Fruit fly (Drosophila melanogaster): Measurements from ENCODE around the gene CG7443.

The CG7443 gene

DNA sequence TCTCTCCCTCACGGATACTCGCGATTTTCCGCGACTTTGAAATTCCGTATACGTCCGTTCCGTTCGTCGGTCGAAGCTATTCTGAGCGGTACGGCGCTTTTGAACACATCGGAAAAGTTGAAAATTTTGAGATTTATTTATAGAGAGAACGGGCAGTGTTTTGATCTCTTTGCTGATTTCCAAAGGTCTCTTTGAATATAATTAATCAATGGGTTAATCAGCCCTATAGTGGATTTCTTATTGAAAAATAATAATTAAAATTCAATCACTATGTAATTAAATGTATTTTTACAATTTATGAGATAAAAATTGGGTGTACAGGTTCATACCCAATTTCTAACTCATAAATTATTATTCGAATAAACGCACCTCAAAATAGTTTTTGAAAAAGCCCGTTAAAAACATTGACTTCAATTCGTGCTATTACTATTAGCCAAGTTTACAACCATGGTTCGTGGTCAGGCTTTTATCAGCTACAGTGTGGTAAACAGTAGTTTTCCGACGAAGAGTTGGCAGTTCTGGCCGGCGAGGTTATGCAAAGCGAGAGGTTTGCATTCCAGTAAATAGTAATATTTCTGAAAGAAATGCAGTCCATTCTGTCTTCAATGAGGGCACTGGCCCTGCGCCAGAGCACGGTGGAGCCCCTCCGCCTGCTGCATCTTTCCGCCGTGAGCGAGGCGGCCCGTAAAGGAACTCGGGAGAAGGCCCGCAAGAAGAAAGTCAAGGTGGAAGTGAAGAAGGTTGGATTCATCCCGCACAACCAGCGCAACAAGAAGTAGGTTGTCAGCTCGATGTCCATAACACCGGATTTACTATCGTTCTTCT is 23.0 kb upstream of the CG7443 start, which contains the start of the genes CG9626 and mRpL1 (continued):
- TF ChIP-seq CG8290 (GFP tag; optimal IDR thresholded peaks at IDR 0.05) (peak; percentile 2), CG8290 (tag; optimal IDR thresholded peaks at IDR 0.05) (peak in 1 of 2 experiments; percentile 79), CG15514 (GFP tag; optimal IDR thresholded peaks at IDR 0.05) (peak; percentile 87), Mad (GFP tag; optimal IDR thresholded peaks at IDR 0.05) (peak; percentile 15), CG2199 (GFP tag; IDR thresholded peaks at IDR 0.05) (peak; percentile 51; the same call in 1 of the 3 replicates), Fer2 (tag; optimal IDR thresholded peaks at IDR 0.05) (no peak), CG3847 (GFP tag; IDR thresholded peaks at IDR 0.05) (peak; percentile 43), lmd (GFP tag; IDR thresholded peaks at IDR 0.05) (0 out of 2 replicates have a peak, but pooled peaks have one; percentile 12), sens (GFP tag) (peak; percentile 68), Sry-δ (GFP tag; optimal IDR thresholded peaks at IDR 0.05) (peak; percentile 69), chif (GFP tag; optimal IDR thresholded peaks at IDR 0.05) (peak in 1 of 2 experiments; percentile 29), CG14710 (tag; optimal IDR thresholded peaks at IDR 0.05) (peak; percentile 76), btn (GFP tag; optimal IDR thresholded peaks at IDR 0.05) (no peak), Xbp1 (GFP tag; optimal IDR thresholded peaks at IDR 0.05) (peak; percentile 20), CG8281 (tag; optimal IDR thresholded peaks at IDR 0.05) (peak; percentile 75)

DNA sequence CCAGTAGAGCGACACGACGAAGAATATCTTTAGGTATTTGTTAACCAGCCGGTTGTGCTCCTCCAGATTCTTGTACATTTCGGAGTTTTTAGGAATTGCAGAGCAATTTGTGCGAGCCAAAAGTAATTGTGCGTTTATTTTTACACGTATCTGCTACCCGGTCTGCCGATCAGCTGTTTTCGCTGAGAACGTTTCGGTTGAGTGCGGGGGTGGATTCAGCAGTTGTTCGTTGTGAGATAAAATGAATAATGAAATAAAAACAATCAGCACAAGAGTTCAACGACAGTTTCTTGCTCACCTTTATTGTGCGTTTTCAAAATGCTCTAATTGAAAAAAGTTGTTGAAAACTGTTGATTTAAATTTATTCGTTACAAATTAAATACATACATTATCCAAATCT is 20.3 kb upstream of the CG7443 start, which contains the start of gene nac:
TSS of gene nac (minus strand) at position 176 of the 400 bp plus-strand sequence.
- TF ChIP-seq CG17385 (GFP tag; optimal IDR thresholded peaks at IDR 0.05) (peak; percentile 12), CG8290 (GFP tag; optimal IDR thresholded peaks at IDR 0.05) (no peak), CG8290 (tag; optimal IDR thresholded peaks at IDR 0.05) (peak in 1 of 2 experiments; percentile 62), CG12391 (tag; optimal IDR thresholded peaks at IDR 0.05) (peak; percentile 17), gt (GFP tag; IDR thresholded peaks at IDR 0.05) (no peak), CG7987 (GFP tag; optimal IDR thresholded peaks at IDR 0.05) (peak; percentile 12), Fer3 (tag; optimal IDR thresholded peaks at IDR 0.05) (peak; percentile 3), Sox100B (GFP tag; optimal IDR thresholded peaks at IDR 0.05) (no peak), gce (GFP tag; IDR thresholded peaks at IDR 0.05) (no peak), CG8089 (GFP tag; optimal IDR thresholded peaks at IDR 0.05) (no peak), CG34422 (GFP tag; IDR thresholded peaks at IDR 0.05) (peak; percentile 61; the same call in 2 of the 3 replicates), CG14050 (GFP tag; IDR thresholded peaks at IDR 0.05) (no peak), Side (GFP tag; optimal IDR thresholded peaks at IDR 0.05) (no peak), slbo (GFP tag; IDR thresholded peaks at IDR 0.05) (peak; percentile 46; the same call in 1 of the 2 replicates), Antp (GFP tag; optimal IDR thresholded peaks at IDR 0.05) (no peak), Med (GFP tag) (peak; percentile 79), nau (GFP tag; optimal IDR thresholded peaks at IDR 0.05) (no peak), nom (GFP tag; optimal IDR thresholded peaks at IDR 0.05) (peak; percentile 6), CG18476 (GFP tag; optimal IDR thresholded peaks at IDR 0.05) (peak; percentile 100), CG10431 (GFP tag; optimal IDR thresholded peaks at IDR 0.05) (no peak), Xbp1 (GFP tag; optimal IDR thresholded peaks at IDR 0.05) (peak; percentile 28), CG4820 (GFP tag; optimal IDR thresholded peaks at IDR 0.05) (no peak), CG13287 (GFP tag; IDR thresholded peaks at IDR 0.05; ENCODE audit: partially characterized antibody) (peak; percentile 35), CG14014 (GFP tag; IDR thresholded peaks at IDR 0.05) (peak; percentile 34; the same call in 1 of the 2 replicates), MBD-R2 (GFP tag; IDR thresholded peaks at IDR 0.05) (peak; percentile 79), ATbp (GFP tag; optimal IDR thresholded peaks at IDR 0.05) (no peak), Pdp1 (GFP tag; optimal IDR thresholded peaks at IDR 0.05) (peak in 1 of 2 experiments; percentile 21), CG34376 (GFP tag; optimal IDR thresholded peaks at IDR 0.05) (peak; percentile 65), CG8478 (optimal IDR thresholded peaks at IDR 0.05) (no peak), CG7372 (GFP tag; IDR thresholded peaks at IDR 0.05) (no peak), hkb (optimal IDR thresholded peaks at IDR 0.05) (peak; percentile 97), hkb (GFP tag; IDR thresholded peaks at IDR 0.05) (no peak), sob (GFP tag; IDR thresholded peaks at IDR 0.05) (0 out of 2 replicates have a peak, but pooled peaks have one; percentile 14), ci (GFP tag; IDR thresholded peaks at IDR 0.05) (0 out of 3 replicates have a peak, but pooled peaks have one; percentile 36), CG7556 (GFP tag; optimal IDR thresholded peaks at IDR 0.05) (no peak), Meics (GFP tag; optimal IDR thresholded peaks at IDR 0.05) (peak; percentile 10), row (GFP tag; IDR thresholded peaks at IDR 0.05) (peak; percentile 94)
